Fruit fly (Drosophila melanogaster) whole organism, prepupa: Measurements from ENCODE around the gene CG32137.
A peak's percentile ranks its signal among the peaks of the same experiment; 100 is the strongest.

Experiments used
- Blimp-1 ChIP-seq: fragments of 200-800 bp; sonication (Bioruptor generic); optimal IDR thresholded peaks from 3 replicates; lab custom pipeline; 2017; ENCODE audit warnings: missing biosample characterization, missing genetic modification characterization, mild to moderate bottlenecking, moderate library complexity, missing genetic modification reagents
- CG10631 ChIP-seq: fragments of 200-800 bp; sonication (Bioruptor generic); optimal IDR thresholded peaks from 2 replicates; lab custom pipeline; 2016; ENCODE audit warnings: missing biosample characterization, missing genetic modification characterization
- CG11294 ChIP-seq: fragments of 200-800 bp; sonication (Bioruptor generic); IDR thresholded peaks from 2 replicates; pipeline ENCODE4 v1.3.6; 2022; ENCODE audit warnings: missing biosample characterization, missing genetic modification characterization
- CG11762 ChIP-seq: fragments of 200-800 bp; sonication (Bioruptor generic); optimal IDR thresholded peaks from 3 replicates; lab custom pipeline; 2016; ENCODE audit warnings: missing biosample characterization, missing genetic modification characterization; ENCODE audit not compliant: insufficient read depth
- CG11902 ChIP-seq: fragments of 200-800 bp; sonication (Bioruptor generic); optimal IDR thresholded peaks from 3 replicates; lab custom pipeline; 2016; ENCODE audit warnings: missing biosample characterization, missing genetic modification characterization
- CG16779 ChIP-seq: fragments of 200-800 bp; sonication (Bioruptor generic); optimal IDR thresholded peaks from 3 replicates; lab custom pipeline; 2017; ENCODE audit warnings: missing biosample characterization, mild to moderate bottlenecking, missing genetic modification characterization
- CG3032 ChIP-seq: fragments of 200-800 bp; optimal IDR thresholded peaks from 2 replicates; lab custom pipeline; 2019; ENCODE audit warnings: missing biosample characterization, mild to moderate bottlenecking, missing genetic modification characterization, moderate library complexity
- CG31627 ChIP-seq: fragments of 200-800 bp; sonication (Bioruptor generic); optimal IDR thresholded peaks from 3 replicates; lab custom pipeline; 2016; ENCODE audit warnings: missing biosample characterization, missing genetic modification characterization
- CG34406 ChIP-seq: fragments of 200-800 bp; sonication (Bioruptor generic); optimal IDR thresholded peaks from 3 replicates; lab custom pipeline; 2016; ENCODE audit warnings: missing biosample characterization, missing genetic modification characterization
- CG3919 ChIP-seq: fragments of 200-800 bp; sonication (Bioruptor generic); optimal IDR thresholded peaks from 3 replicates; lab custom pipeline; 2016; ENCODE audit warnings: missing biosample characterization, missing genetic modification characterization
- CG6163 ChIP-seq: fragments of 200-800 bp; sonication (Bioruptor generic); IDR thresholded peaks from 3 replicates; pipeline ENCODE4 v1.3.6; 2022; ENCODE audit warnings: missing biosample characterization, missing genetic modification characterization
- CG6276 ChIP-seq: fragments of 200-800 bp; sonication (Bioruptor generic); optimal IDR thresholded peaks from 2 replicates; lab custom pipeline; 2017; ENCODE audit warnings: missing biosample characterization, mild to moderate bottlenecking, missing genetic modification characterization
- CG6792 ChIP-seq: fragments of 200-800 bp; sonication (Bioruptor generic); optimal IDR thresholded peaks from 3 replicates; lab custom pipeline; 2016; ENCODE audit warnings: missing biosample characterization, missing genetic modification characterization
- CG6808 ChIP-seq: fragments of 200-800 bp; sonication (Bioruptor generic); optimal IDR thresholded peaks from 3 replicates; lab custom pipeline; 2017; ENCODE audit warnings: missing biosample characterization, missing genetic modification characterization, mild to moderate bottlenecking, moderate library complexity, missing genetic modification reagents
- CG8319 ChIP-seq: fragments of 200-800 bp; sonication (Bioruptor generic); optimal IDR thresholded peaks from 3 replicates; lab custom pipeline; 2016; ENCODE audit warnings: missing biosample characterization, missing genetic modification characterization
- CG8632 ChIP-seq: fragments of 200-800 bp; sonication (Bioruptor generic); optimal IDR thresholded peaks from 3 replicates; lab custom pipeline; 2016; ENCODE audit warnings: missing biosample characterization, missing genetic modification characterization
- Eip78C ChIP-seq: fragments of 200-800 bp; sonication (Bioruptor generic); peaks from one replicate; lab custom pipeline; 2016; ENCODE audit warnings: missing biosample characterization, missing genetic modification characterization
- Ets96B ChIP-seq: fragments of 200-800 bp; optimal IDR thresholded peaks from 2 replicates; lab custom pipeline; 2019; ENCODE audit warnings: missing biosample characterization, mild to moderate bottlenecking, missing genetic modification characterization, moderate library complexity
- Gug ChIP-seq: fragments of 200-800 bp; sonication (Bioruptor generic); IDR thresholded peaks from 2 replicates; pipeline ENCODE4 v1.3.6; 2022; ENCODE audit warnings: missing biosample characterization, missing genetic modification characterization
- Hr38 ChIP-seq: sonication (Bioruptor generic); optimal IDR thresholded peaks from 2 replicates; lab custom pipeline; 2016; ENCODE audit warnings: missing biosample characterization, missing genetic modification characterization
- Hr4 ChIP-seq: fragments of 200-800 bp; sonication (Bioruptor generic); optimal IDR thresholded peaks from 3 replicates; lab custom pipeline; 2016; ENCODE audit warnings: missing biosample characterization, missing genetic modification characterization
- Lpt ChIP-seq: fragments of 200-800 bp; sonication (Bioruptor generic); optimal IDR thresholded peaks from 3 replicates; lab custom pipeline; 2016; ENCODE audit warnings: missing biosample characterization, missing genetic modification characterization
- Met ChIP-seq: fragments of 200-800 bp; sonication (Bioruptor generic); optimal IDR thresholded peaks from 3 replicates; lab custom pipeline; 2016; ENCODE audit warnings: missing biosample characterization, missing genetic modification characterization
- Sox102F ChIP-seq: fragments of 200-800 bp; sonication (Bioruptor generic); optimal IDR thresholded peaks from 2 replicates; lab custom pipeline; 2016; ENCODE audit warnings: missing biosample characterization, mild to moderate bottlenecking, missing genetic modification characterization
- Sox14 ChIP-seq: fragments of 200-800 bp; sonication (Bioruptor generic); optimal IDR thresholded peaks from 3 replicates; lab custom pipeline; 2016; ENCODE audit warnings: missing biosample characterization, missing genetic modification characterization
- Sox15 ChIP-seq: fragments of 200-800 bp; sonication (Bioruptor generic); optimal IDR thresholded peaks from 3 replicates; lab custom pipeline; 2016; ENCODE audit warnings: missing biosample characterization, missing genetic modification characterization
- achi ChIP-seq: fragments of 200-800 bp; sonication (Bioruptor generic); optimal IDR thresholded peaks from 3 replicates; lab custom pipeline; 2016; ENCODE audit warnings: missing biosample characterization, missing genetic modification characterization
- cyc ChIP-seq: fragments of 200-800 bp; sonication (Bioruptor generic); optimal IDR thresholded peaks from 3 replicates; lab custom pipeline; 2016; ENCODE audit warnings: missing biosample characterization, missing genetic modification characterization
- dac ChIP-seq: fragments of 200-800 bp; sonication (Bioruptor generic); optimal IDR thresholded peaks from 2 replicates; lab custom pipeline; 2017; ENCODE audit warnings: missing biosample characterization, mild to moderate bottlenecking, missing genetic modification characterization
- dsx ChIP-seq: fragments of 200-800 bp; optimal IDR thresholded peaks from 3 replicates; lab custom pipeline; 2019; ENCODE audit warnings: missing biosample characterization, mild to moderate bottlenecking, missing genetic modification characterization, moderate library complexity; ENCODE audit not compliant: poor library complexity, severe bottlenecking
- eg ChIP-seq: fragments of 200-800 bp; sonication (Bioruptor generic); IDR thresholded peaks from 3 replicates; pipeline ENCODE4 v1.3.6; 2022; ENCODE audit warnings: missing biosample characterization, missing genetic modification characterization
- esn ChIP-seq: fragments of 200-800 bp; sonication (Bioruptor generic); optimal IDR thresholded peaks from 2 replicates; lab custom pipeline; 2016; ENCODE audit warnings: missing biosample characterization, mild to moderate bottlenecking, missing genetic modification characterization, moderate library complexity
- fd59A ChIP-seq: fragments of 200-800 bp; sonication (Bioruptor generic); optimal IDR thresholded peaks from 2 replicates; lab custom pipeline; 2017; ENCODE audit warnings: missing biosample characterization, mild to moderate bottlenecking, missing genetic modification characterization, missing genetic modification reagents
- fd85E ChIP-seq: fragments of 200-800 bp; sonication (Bioruptor generic); optimal IDR thresholded peaks from 3 replicates; lab custom pipeline; 2016; ENCODE audit warnings: missing biosample characterization, missing genetic modification characterization
- fkh ChIP-seq: fragments of 200-800 bp; sonication (Bioruptor generic); optimal IDR thresholded peaks from 3 replicates; lab custom pipeline; 2017; ENCODE audit warnings: missing biosample characterization, mild to moderate bottlenecking, missing genetic modification characterization, moderate library complexity
- lz ChIP-seq: fragments of 200-800 bp; sonication (Bioruptor generic); optimal IDR thresholded peaks from 3 replicates; lab custom pipeline; 2016; ENCODE audit warnings: missing biosample characterization, missing genetic modification characterization
- net ChIP-seq: fragments of 200-800 bp; sonication (Bioruptor generic); optimal IDR thresholded peaks from 3 replicates; lab custom pipeline; 2016; ENCODE audit warnings: missing biosample characterization, missing genetic modification characterization
- spab ChIP-seq: fragments of 200-800 bp; sonication (Bioruptor generic); optimal IDR thresholded peaks from 2 replicates; lab custom pipeline; 2017; ENCODE audit warnings: missing biosample characterization, mild to moderate bottlenecking, missing genetic modification characterization, missing genetic modification reagents
- svp ChIP-seq: fragments of 200-800 bp; sonication (Bioruptor generic); peaks from one replicate; lab custom pipeline; 2016; ENCODE audit warnings: missing biosample characterization, missing genetic modification characterization
- vri ChIP-seq: fragments of 200-800 bp; sonication (Bioruptor generic); optimal IDR thresholded peaks from 3 replicates; lab custom pipeline; 2016; ENCODE audit warnings: missing biosample characterization, mild to moderate bottlenecking, missing genetic modification characterization

The CG32137 gene

DNA sequence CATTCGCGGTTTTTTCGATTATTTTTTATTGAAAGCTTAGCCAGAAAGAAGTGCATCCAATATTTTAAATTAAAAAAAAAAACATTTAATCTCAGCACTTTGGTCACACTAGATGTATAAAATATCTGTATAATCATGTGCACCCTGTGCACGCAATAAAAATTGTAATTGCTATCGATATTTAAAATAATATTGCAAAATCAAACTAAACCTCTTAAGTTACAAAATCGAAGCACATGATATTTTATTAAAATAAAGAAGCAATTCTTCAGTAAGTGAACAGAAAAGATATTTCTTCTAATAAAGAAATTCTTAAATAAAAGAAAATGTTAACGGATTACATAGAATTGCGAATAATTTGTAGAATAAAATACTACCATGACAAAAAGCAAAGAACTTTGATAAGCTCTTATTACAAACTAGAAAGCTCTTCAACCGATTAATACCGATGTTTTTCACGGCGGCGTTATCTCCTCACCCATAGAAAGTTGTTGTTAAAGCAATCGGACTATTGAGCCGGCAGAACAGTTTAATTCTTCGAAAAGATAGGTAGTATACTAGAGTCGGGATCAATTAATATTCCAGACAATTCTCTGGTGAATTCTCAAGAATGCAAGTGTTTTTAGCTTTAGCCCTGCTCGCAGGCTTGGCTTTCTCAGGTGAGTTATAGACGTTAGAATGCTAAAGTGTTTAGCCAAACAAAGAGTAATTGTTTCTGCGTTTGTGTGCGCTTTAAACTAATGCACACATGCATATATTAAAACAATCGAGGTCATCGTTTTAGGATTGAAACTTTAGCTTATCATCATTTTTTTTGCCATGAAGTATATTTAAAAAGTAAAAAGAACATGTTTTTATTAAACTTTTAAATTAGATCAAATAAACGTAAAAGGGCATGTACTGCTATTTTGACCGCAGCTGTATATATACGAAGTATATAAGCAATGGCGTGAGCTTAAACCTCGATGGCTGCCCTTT, 55.0 kb downstream of the CG32137 start, which contains the start of gene CtsK1 (continued):
- TF ChIP-seq CG16779 (tag; lab: Kevin White, UChicago) (no peak), CG6276 (GFP tag; lab: Kevin White, UChicago) (no peak), CG10631 (GFP tag; lab: Kevin White, UChicago) (peak; percentile 46), dac (no peak), Lpt (GFP tag; lab: Kevin White, UChicago) (no peak), Eip78C (GFP tag; lab: Kevin White, UChicago) (peak; percentile 70), dsx (GFP tag; lab: Kevin White, UChicago) (peak; percentile 18), fd85E (no peak), CG8632 (GFP tag; lab: Kevin White, UChicago) (peak; percentile 44), CG11294 (peak; percentile 70), CG6808 (GFP tag; lab: Kevin White, UChicago) (peak; percentile 46), spab (GFP tag; lab: Kevin White, UChicago) (peak; percentile 10), CG8319 (GFP tag; lab: Kevin White, UChicago) (no peak), fkh (GFP tag; lab: Kevin White, UChicago) (no peak), Hr4 (GFP tag; lab: Kevin White, UChicago) (peak; percentile 58), Met (GFP tag; lab: Kevin White, UChicago) (peak; percentile 66), CG3032 (peak; percentile 65), CG6163 (GFP tag; lab: Robert Waterston, UW) (peak; percentile 78), CG6792 (peak; percentile 38), Gug (peak; percentile 68), cyc (peak; percentile 6), Ets96B (peak; percentile 44), eg (GFP tag; lab: Robert Waterston, UW) (peak; percentile 91), vri (GFP tag; lab: Kevin White, UChicago) (no peak), Sox14 (peak; percentile 49), CG11762 (GFP tag; lab: Kevin White, UChicago) (no peak), Hr38 (no peak), Sox15 (GFP tag; lab: Kevin White, UChicago) (no peak)

dm6 chr3L:13996437-13996836, 57.4 kb downstream of the CG32137 start:
- TF ChIP-seq CG8319 (GFP tag; lab: Kevin White, UChicago) (no peak), Eip78C (GFP tag; lab: Kevin White, UChicago) (peak; percentile 46), Hr4 (GFP tag; lab: Kevin White, UChicago) (no peak)

- no peak for TF ChIP-seq net (GFP tag; lab: Kevin White, UChicago)
- peak; percentile 21 for TF ChIP-seq CG3032
- no peak for TF ChIP-seq achi (GFP tag; lab: Kevin White, UChicago)
- no peak for TF ChIP-seq esn (GFP tag; lab: Kevin White, UChicago)
- no peak for TF ChIP-seq Gug
These were observed 57.9 kb downstream of the CG32137 start, which contains the start of gene CG17361 for dm6 chr3L:13996992-13997391. CG17361 (plus strand) TSS chr3L:13997191.

dm6 chr3L:13999204-13999603, 60.2 kb downstream of the CG32137 start, which contains the start of gene CG17359:
CG17359 (minus strand) TSS chr3L:13999251.
- no peak for TF ChIP-seq CG31627
- no peak for TF ChIP-seq CG34406
- no peak for TF ChIP-seq Gug
- no peak for TF ChIP-seq Sox102F (GFP tag; lab: Kevin White, UChicago)
- TF ChIP-seq CG11902 (GFP tag; lab: Kevin White, UChicago), result no peak
- no peak for TF ChIP-seq Eip78C (GFP tag; lab: Kevin White, UChicago)
- no peak for TF ChIP-seq svp (GFP tag; lab: Kevin White, UChicago)
- TF ChIP-seq CG3919 (GFP tag; lab: Kevin White, UChicago), result no peak
- no peak for TF ChIP-seq lz (GFP tag; lab: Kevin White, UChicago)
- no peak for TF ChIP-seq fd59A (GFP tag; lab: Kevin White, UChicago)
- TF ChIP-seq CG6808 (GFP tag; lab: Kevin White, UChicago), result no peak
- no peak for TF ChIP-seq Blimp-1 (GFP tag; lab: Kevin White, UChicago)
